Worm (Caenorhabditis elegans) whole organism, early embryonic: ENCODE data around the gene ZK1290.13.
A peak's percentile ranks its signal among the peaks of the same experiment; 100 is the strongest.

ENCODE experiments used
- B0310.2 ChIP-seq: sonication (generic microtip); optimal IDR thresholded peaks from 2 replicates; lab custom pipeline; 2016; ENCODE audit warnings: mild to moderate bottlenecking, missing genetic modification characterization, missing compliant biosample characterization
- F13C5.2 ChIP-seq: sonication (generic microtip); optimal IDR thresholded peaks from 2 replicates; lab custom pipeline; 2017; ENCODE audit warnings: mild to moderate bottlenecking, missing genetic modification characterization, inconsistent platforms, missing compliant biosample characterization
- aly-1 ChIP-seq: sonication (generic microtip); optimal IDR thresholded peaks from 2 replicates; lab custom pipeline; 2016; ENCODE audit warnings: missing genetic modification characterization, missing compliant biosample characterization
- ama-1 ChIP-seq: fragments of 150-350 bp; optimal IDR thresholded peaks from 2 replicates; lab custom pipeline; 2014
- ceh-13 ChIP-seq: fragments of 200-800 bp; sonication (Bioruptor generic); optimal IDR thresholded peaks from 2 replicates; lab custom pipeline; 2018; ENCODE audit warnings: mild to moderate bottlenecking, missing genetic modification characterization, missing compliant biosample characterization
- ceh-36 ChIP-seq: sonication (generic microtip); optimal IDR thresholded peaks from 2 replicates; lab custom pipeline; 2016; ENCODE audit warnings: missing genetic modification characterization, inconsistent platforms, missing compliant biosample characterization
- ets-7 ChIP-seq: sonication (generic microtip); optimal IDR thresholded peaks from 2 replicates; lab custom pipeline; 2016; ENCODE audit warnings: missing genotype, missing genetic modification characterization, missing compliant biosample characterization
- flt-1 ChIP-seq: fragments of 200-800 bp; sonication (Bioruptor generic); IDR thresholded peaks from 2 replicates; pipeline ENCODE4 v1.3.6; 2022; ENCODE audit warnings: missing genetic modification characterization, missing compliant biosample characterization
- hmbx-1 ChIP-seq: sonication (generic microtip); optimal IDR thresholded peaks from 2 replicates; lab custom pipeline; 2016; ENCODE audit warnings: mild to moderate bottlenecking, missing genetic modification characterization, missing compliant biosample characterization
- hmg-4 ChIP-seq: fragments of 200-800 bp; sonication (Bioruptor generic); optimal IDR thresholded peaks from 2 replicates; lab custom pipeline; 2018; ENCODE audit warnings: mild to moderate bottlenecking, missing genetic modification characterization, missing compliant biosample characterization
- hnd-1 ChIP-seq: sonication (generic microtip); optimal IDR thresholded peaks from 2 replicates; lab custom pipeline; 2016; ENCODE audit warnings: missing genetic modification characterization, missing compliant biosample characterization
- pes-1 ChIP-seq: fragments of 200-800 bp; sonication (Bioruptor generic); IDR thresholded peaks from 2 replicates; pipeline ENCODE4 v1.3.6; 2022; ENCODE audit warnings: missing genetic modification reagents, missing genetic modification characterization, missing compliant biosample characterization
- scrt-1 ChIP-seq: fragments of 200-800 bp; sonication (Bioruptor generic); IDR thresholded peaks from 2 replicates; pipeline ENCODE4 v1.3.6; 2022; ENCODE audit warnings: missing genetic modification characterization, missing compliant biosample characterization
- sea-1 ChIP-seq: fragments of 200-800 bp; sonication (Bioruptor generic); conservative IDR thresholded peaks from 2 replicates; pipeline ENCODE4 v1.3.6; 2022; ENCODE audit warnings: missing genetic modification characterization, missing compliant biosample characterization
- tbx-11 ChIP-seq: fragments of 200-800 bp; sonication (Bioruptor generic); IDR thresholded peaks from 2 replicates; pipeline ENCODE4 v1.3.6; 2022; ENCODE audit warnings: missing genetic modification characterization, missing compliant biosample characterization
- tbx-37 ChIP-seq: fragments of 200-800 bp; sonication (Bioruptor generic); conservative IDR thresholded peaks from 2 replicates; pipeline ENCODE4 v1.3.6; 2022; ENCODE audit warnings: missing genetic modification reagents, missing genetic modification characterization, missing compliant biosample characterization
- tra-4 ChIP-seq: sonication (generic microtip); optimal IDR thresholded peaks from 2 replicates; lab custom pipeline; 2017; ENCODE audit warnings: missing genetic modification characterization, missing compliant biosample characterization

ZK1290.13 gene

DNA sequence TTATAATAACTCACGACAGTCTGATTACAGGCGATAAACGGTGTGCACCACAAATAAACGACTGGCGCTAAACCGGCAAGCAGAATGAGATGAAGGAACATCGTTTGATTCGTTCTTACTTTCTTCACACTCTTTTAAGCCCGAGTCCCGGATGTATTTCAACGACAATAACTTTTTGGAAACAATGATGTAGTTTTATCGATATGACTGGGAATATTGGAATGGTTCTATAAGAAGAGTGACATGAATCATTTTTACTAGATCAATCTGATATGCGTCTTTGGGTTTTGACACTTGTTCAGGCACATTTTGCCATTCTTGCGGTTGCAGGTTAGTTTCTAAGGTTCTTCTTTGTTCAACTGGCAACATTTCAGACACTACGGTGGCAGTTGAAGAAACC, 26.7 kb downstream of the ZK1290.13 start, which contains the start of the genes ZK1290.11 and ZK1290.1:
Gene ZK1290.11 (minus strand): TSS at position 101 of the 400 bp plus-strand sequence.
Gene ZK1290.1 (plus strand): TSS at position 271 of the 400 bp plus-strand sequence.
- TF ChIP-seq tra-4 (tag; lab: Kevin White, UChicago) (no peak), ama-1 (lab: Kevin White, UChicago) (no peak), B0310.2 (tag; lab: Kevin White, UChicago) (no peak), aly-1 (tag; lab: Kevin White, UChicago) (no peak)

DNA sequence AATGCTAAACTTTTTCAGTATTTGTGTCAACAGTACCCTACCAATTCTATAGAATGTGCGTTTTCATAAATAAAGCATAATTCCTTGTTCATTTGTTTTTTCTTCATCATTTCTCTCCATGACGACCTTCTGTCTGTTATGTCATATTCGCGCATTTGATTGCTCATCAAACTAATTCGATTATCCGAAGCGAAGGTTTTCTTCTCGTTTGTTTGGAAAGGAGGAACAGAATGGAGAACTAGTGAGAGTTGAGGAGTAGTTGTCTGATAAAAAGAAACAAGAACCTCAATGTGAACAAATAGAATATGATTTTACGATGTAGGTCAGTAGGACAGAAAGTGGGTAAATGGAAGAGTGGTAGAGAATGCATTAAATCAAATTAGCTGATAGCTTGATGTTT, 27.8 kb downstream of the ZK1290.13 start:
- TF ChIP-seq pes-1 (GFP tag; lab: Robert Waterston, UW) (no peak), hmbx-1 (tag; lab: Kevin White, UChicago) (no peak), tra-4 (tag; lab: Kevin White, UChicago) (no peak), ama-1 (lab: Kevin White, UChicago) (no peak), sea-1 (no peak), hmg-4 (GFP tag; lab: Kevin White, UChicago) (no peak), tbx-37 (GFP tag; lab: Robert Waterston, UW) (no peak), B0310.2 (tag; lab: Kevin White, UChicago) (no peak), scrt-1 (GFP tag; lab: Robert Waterston, UW) (no peak), aly-1 (tag; lab: Kevin White, UChicago) (no peak), hnd-1 (tag; lab: Kevin White, UChicago) (no peak)

DNA sequence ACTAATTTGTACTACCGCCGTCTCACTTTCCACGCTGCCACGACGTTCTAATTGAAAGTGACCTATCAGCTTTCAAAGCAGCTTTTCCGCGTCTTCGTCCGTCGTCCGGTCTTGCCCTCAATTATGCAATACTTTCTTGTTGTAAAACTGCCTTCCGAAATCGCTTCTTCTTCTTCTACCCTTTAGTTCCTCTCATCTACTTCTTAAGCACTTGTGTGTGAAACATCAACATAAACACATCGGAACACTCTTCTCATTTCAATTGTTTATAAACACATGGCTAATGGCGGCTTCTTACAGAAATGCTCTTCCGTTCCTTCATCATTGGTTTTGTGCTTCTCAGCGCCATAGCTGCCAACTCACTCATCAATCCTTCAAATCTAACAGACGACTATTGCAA, 35.5 kb downstream of the ZK1290.13 start, which contains the start of gene F35D2.3:
Gene F35D2.3 (plus strand): TSS at position 301 of the 400 bp plus-strand sequence.
- no peak for TF ChIP-seq ceh-36 (tag; lab: Kevin White, UChicago)
- no peak for TF ChIP-seq F13C5.2
- no peak for TF ChIP-seq hmg-4 (GFP tag; lab: Kevin White, UChicago)
- no peak for TF ChIP-seq hnd-1 (tag; lab: Kevin White, UChicago)
- TF ChIP-seq scrt-1 (GFP tag; lab: Robert Waterston, UW) = no peak
- TF ChIP-seq tra-4 (tag; lab: Kevin White, UChicago) = no peak
- no peak for TF ChIP-seq aly-1 (tag; lab: Kevin White, UChicago)
- no peak for TF ChIP-seq pes-1 (GFP tag; lab: Robert Waterston, UW)
- TF ChIP-seq hmbx-1 (tag; lab: Kevin White, UChicago) = no peak
- no peak for TF ChIP-seq tbx-37 (GFP tag; lab: Robert Waterston, UW)
- TF ChIP-seq B0310.2 (tag; lab: Kevin White, UChicago) = no peak
- TF ChIP-seq sea-1 = no peak

DNA sequence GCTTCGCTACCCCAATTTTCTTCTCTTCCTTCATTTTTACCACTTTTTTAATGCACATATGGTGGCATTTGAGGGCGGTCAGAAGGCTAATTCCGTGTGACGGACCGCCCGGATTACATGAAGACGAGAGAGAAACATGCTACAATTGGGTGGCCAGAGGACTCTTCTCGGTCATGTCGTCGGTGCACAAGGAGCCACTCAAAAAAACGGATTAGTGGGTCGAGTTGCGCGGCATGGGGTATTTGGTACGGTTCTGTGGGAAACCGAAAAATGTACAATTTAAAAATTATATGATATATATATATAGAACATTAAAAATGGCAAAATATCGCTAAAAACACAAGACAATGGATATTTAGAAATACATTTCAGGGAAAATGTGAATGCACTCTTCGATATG, 36.0 kb downstream of the ZK1290.13 start:
- no peak for TF ChIP-seq hnd-1 (tag; lab: Kevin White, UChicago)
- no peak for TF ChIP-seq scrt-1 (GFP tag; lab: Robert Waterston, UW)
- no peak for TF ChIP-seq hmbx-1 (tag; lab: Kevin White, UChicago)
- TF ChIP-seq tbx-11 (GFP tag; lab: Robert Waterston, UW) = no peak
- no peak for TF ChIP-seq pes-1 (GFP tag; lab: Robert Waterston, UW)
- TF ChIP-seq ama-1 (lab: Kevin White, UChicago) = no peak
- peak; percentile 62 for TF ChIP-seq ceh-36 (tag; lab: Kevin White, UChicago)
- TF ChIP-seq sea-1 = no peak
- no peak for TF ChIP-seq tbx-37 (GFP tag; lab: Robert Waterston, UW)

DNA sequence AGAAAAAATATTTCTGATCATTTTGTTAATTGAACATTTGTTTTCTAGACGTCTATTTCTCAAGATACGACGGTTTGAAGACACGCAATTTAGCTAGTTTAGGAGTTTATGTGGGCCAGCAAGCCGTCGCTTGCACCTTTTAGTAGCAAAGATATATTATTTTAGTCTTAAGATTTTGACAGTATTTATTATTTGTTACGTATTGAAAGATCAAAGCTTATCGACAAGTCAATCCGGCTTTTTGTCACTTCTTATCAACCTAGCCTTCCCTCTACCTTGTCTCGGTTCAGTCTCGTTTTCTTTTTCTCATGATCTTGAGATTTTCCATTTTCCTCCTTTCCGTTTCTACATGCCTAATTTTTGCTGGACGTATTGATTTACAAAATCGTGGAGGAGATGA, 39.3 kb downstream of the ZK1290.13 start, which contains the start of gene F35D2.2:
Gene F35D2.2 (plus strand): TSS at position 301 of the 400 bp plus-strand sequence.
- TF ChIP-seq hmbx-1 (tag; lab: Kevin White, UChicago) (no peak), ceh-36 (tag; lab: Kevin White, UChicago) (no peak), scrt-1 (GFP tag; lab: Robert Waterston, UW) (no peak), aly-1 (tag; lab: Kevin White, UChicago) (no peak), sea-1 (no peak), ets-7 (no peak), tbx-37 (GFP tag; lab: Robert Waterston, UW) (no peak)

DNA sequence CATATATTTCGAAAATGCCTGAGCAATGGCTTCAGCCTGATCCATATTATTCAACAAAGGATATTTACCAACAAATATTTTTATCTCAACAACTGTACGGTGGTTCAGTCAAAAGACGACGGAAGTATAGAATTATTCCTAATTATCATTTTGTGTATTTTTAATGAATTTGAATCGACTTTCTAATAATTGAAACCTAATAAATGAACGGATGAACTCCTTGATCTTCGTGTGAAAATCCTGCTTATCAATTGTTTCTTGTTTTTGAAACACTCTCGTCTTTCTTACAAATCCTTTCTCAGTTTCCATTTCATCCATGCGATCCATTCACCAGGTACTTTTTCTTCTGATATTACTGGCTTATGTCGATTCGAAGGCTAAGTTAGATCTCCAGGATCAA, 40.8 kb downstream of the ZK1290.13 start, which contains the start of gene F35D2.1:
Gene F35D2.1 (plus strand): TSS at position 301 of the 400 bp plus-strand sequence.
- TF ChIP-seq hmbx-1 (tag; lab: Kevin White, UChicago) (no peak), ama-1 (lab: Kevin White, UChicago) (no peak), ceh-13 (GFP tag; lab: Kevin White, UChicago) (no peak), tbx-37 (GFP tag; lab: Robert Waterston, UW) (no peak), aly-1 (tag; lab: Kevin White, UChicago) (no peak), hnd-1 (tag; lab: Kevin White, UChicago) (no peak), F13C5.2 (no peak), scrt-1 (GFP tag; lab: Robert Waterston, UW) (no peak), flt-1 (GFP tag; lab: Robert Waterston, UW) (no peak)

DNA sequence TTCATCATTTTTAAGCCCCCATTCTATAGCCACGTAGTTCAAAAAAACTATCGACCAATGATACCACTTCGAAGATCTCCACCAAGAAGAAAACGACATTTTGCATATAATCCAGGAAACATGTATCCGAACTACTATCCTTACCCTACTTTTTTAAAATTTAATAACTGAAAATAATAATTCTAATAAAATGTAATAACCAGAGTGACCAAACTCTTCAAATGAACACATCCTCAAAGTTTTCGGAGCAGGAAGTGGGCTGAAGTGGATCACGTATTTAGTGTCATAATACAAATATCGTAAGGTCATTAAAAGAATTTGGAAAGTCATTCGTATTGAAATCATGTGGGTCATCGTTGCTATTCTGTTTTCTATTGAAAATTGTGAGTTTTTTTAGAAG, 42.6 kb downstream of the ZK1290.13 start, which contains the start of gene F35D2.6:
Gene F35D2.6 (plus strand): TSS at position 301 of the 400 bp plus-strand sequence.
- TF ChIP-seq F13C5.2 (no peak), aly-1 (tag; lab: Kevin White, UChicago) (no peak), ceh-13 (GFP tag; lab: Kevin White, UChicago) (no peak), flt-1 (GFP tag; lab: Robert Waterston, UW) (no peak), hmg-4 (GFP tag; lab: Kevin White, UChicago) (no peak), scrt-1 (GFP tag; lab: Robert Waterston, UW) (no peak), ceh-36 (tag; lab: Kevin White, UChicago) (no peak), hmbx-1 (tag; lab: Kevin White, UChicago) (no peak), tbx-37 (GFP tag; lab: Robert Waterston, UW) (no peak), B0310.2 (tag; lab: Kevin White, UChicago) (no peak), sea-1 (no peak), hnd-1 (tag; lab: Kevin White, UChicago) (no peak), ets-7 (no peak), ama-1 (lab: Kevin White, UChicago) (no peak), tbx-11 (GFP tag; lab: Robert Waterston, UW) (no peak), pes-1 (GFP tag; lab: Robert Waterston, UW) (no peak), tra-4 (tag; lab: Kevin White, UChicago) (no peak)
